Worm (Caenorhabditis elegans) whole organism, early embryonic: ENCODE results near the gene rfp-1.

Source experiments
- B0310.2 ChIP-seq: sonication (generic microtip); optimal IDR thresholded peaks from 2 replicates; lab custom pipeline; 2016; ENCODE audit warnings: mild to moderate bottlenecking, missing genetic modification characterization, missing compliant biosample characterization
- F13C5.2 ChIP-seq: sonication (generic microtip); optimal IDR thresholded peaks from 2 replicates; lab custom pipeline; 2017; ENCODE audit warnings: mild to moderate bottlenecking, missing genetic modification characterization, inconsistent platforms, missing compliant biosample characterization
- aly-1 ChIP-seq: sonication (generic microtip); optimal IDR thresholded peaks from 2 replicates; lab custom pipeline; 2016; ENCODE audit warnings: missing genetic modification characterization, missing compliant biosample characterization
- ama-1 ChIP-seq: fragments of 150-350 bp; optimal IDR thresholded peaks from 2 replicates; lab custom pipeline; 2014
- ceh-13 ChIP-seq: fragments of 200-800 bp; sonication (Bioruptor generic); optimal IDR thresholded peaks from 2 replicates; lab custom pipeline; 2018; ENCODE audit warnings: mild to moderate bottlenecking, missing genetic modification characterization, missing compliant biosample characterization
- ceh-36 ChIP-seq: sonication (generic microtip); optimal IDR thresholded peaks from 2 replicates; lab custom pipeline; 2016; ENCODE audit warnings: missing genetic modification characterization, inconsistent platforms, missing compliant biosample characterization
- ets-7 ChIP-seq: sonication (generic microtip); optimal IDR thresholded peaks from 2 replicates; lab custom pipeline; 2016; ENCODE audit warnings: missing genotype, missing genetic modification characterization, missing compliant biosample characterization
- flt-1 ChIP-seq: fragments of 200-800 bp; sonication (Bioruptor generic); IDR thresholded peaks from 2 replicates; pipeline ENCODE4 v1.3.6; 2022; ENCODE audit warnings: missing genetic modification characterization, missing compliant biosample characterization
- hmbx-1 ChIP-seq: sonication (generic microtip); optimal IDR thresholded peaks from 2 replicates; lab custom pipeline; 2016; ENCODE audit warnings: mild to moderate bottlenecking, missing genetic modification characterization, missing compliant biosample characterization
- hmg-4 ChIP-seq: fragments of 200-800 bp; sonication (Bioruptor generic); optimal IDR thresholded peaks from 2 replicates; lab custom pipeline; 2018; ENCODE audit warnings: mild to moderate bottlenecking, missing genetic modification characterization, missing compliant biosample characterization
- hnd-1 ChIP-seq: sonication (generic microtip); optimal IDR thresholded peaks from 2 replicates; lab custom pipeline; 2016; ENCODE audit warnings: missing genetic modification characterization, missing compliant biosample characterization
- pes-1 ChIP-seq: fragments of 200-800 bp; sonication (Bioruptor generic); IDR thresholded peaks from 2 replicates; pipeline ENCODE4 v1.3.6; 2022; ENCODE audit warnings: missing genetic modification reagents, missing genetic modification characterization, missing compliant biosample characterization
- scrt-1 ChIP-seq: fragments of 200-800 bp; sonication (Bioruptor generic); IDR thresholded peaks from 2 replicates; pipeline ENCODE4 v1.3.6; 2022; ENCODE audit warnings: missing genetic modification characterization, missing compliant biosample characterization
- sea-1 ChIP-seq: fragments of 200-800 bp; sonication (Bioruptor generic); conservative IDR thresholded peaks from 2 replicates; pipeline ENCODE4 v1.3.6; 2022; ENCODE audit warnings: missing genetic modification characterization, missing compliant biosample characterization
- tbx-11 ChIP-seq: fragments of 200-800 bp; sonication (Bioruptor generic); IDR thresholded peaks from 2 replicates; pipeline ENCODE4 v1.3.6; 2022; ENCODE audit warnings: missing genetic modification characterization, missing compliant biosample characterization
- tbx-37 ChIP-seq: fragments of 200-800 bp; sonication (Bioruptor generic); conservative IDR thresholded peaks from 2 replicates; pipeline ENCODE4 v1.3.6; 2022; ENCODE audit warnings: missing genetic modification reagents, missing genetic modification characterization, missing compliant biosample characterization
- tra-4 ChIP-seq: sonication (generic microtip); optimal IDR thresholded peaks from 2 replicates; lab custom pipeline; 2017; ENCODE audit warnings: missing genetic modification characterization, missing compliant biosample characterization

Gene rfp-1

ce11 chrIII:8394374-8395302, 36.2 kb downstream of the rfp-1 start, which contains the start of gene ZK353.10:
Gene ZK353.10, minus strand, starts transcription at chrIII:8394424.
- TF ChIP-seq hmbx-1, result no peak
- TF ChIP-seq pes-1, result no peak
- no peak for TF ChIP-seq sea-1 (GFP tag; lab: Robert Waterston, UW)
- no peak for TF ChIP-seq aly-1 (tag; lab: Kevin White, UChicago)
- TF ChIP-seq scrt-1 (GFP tag; lab: Robert Waterston, UW), result no peak

ce11 chrIII:8395685-8396084, 37.3 kb downstream of the rfp-1 start, which contains the start of gene ZK353.3:
Gene ZK353.3, plus strand, starts transcription at chrIII:8395985.
- TF ChIP-seq tbx-37 (GFP tag; lab: Robert Waterston, UW) (no peak), flt-1 (no peak), pes-1 (no peak), tra-4 (tag; lab: Kevin White, UChicago) (no peak), scrt-1 (GFP tag; lab: Robert Waterston, UW) (no peak), ets-7 (no peak)

ce11 chrIII:8398411-8398810, 40.0 kb downstream of the rfp-1 start, which contains the start of gene ZK353.2:
Gene ZK353.2, plus strand, starts transcription at chrIII:8398711.
- TF ChIP-seq B0310.2 (tag; lab: Kevin White, UChicago), result no peak
- no peak for TF ChIP-seq ceh-36 (tag; lab: Kevin White, UChicago)
- TF ChIP-seq sea-1 (GFP tag; lab: Robert Waterston, UW), result no peak
- TF ChIP-seq tbx-11 (GFP tag; lab: Robert Waterston, UW), result no peak
- TF ChIP-seq tra-4 (tag; lab: Kevin White, UChicago), result no peak

ce11 chrIII:8400478-8400877, 42.1 kb downstream of the rfp-1 start:
- TF ChIP-seq tra-4 (tag; lab: Kevin White, UChicago), result no peak

ce11 chrIII:8401887-8402286, 43.5 kb downstream of the rfp-1 start, which contains the start of gene lap-1:
Gene lap-1, minus strand, starts transcription at chrIII:8401928.
- TF ChIP-seq ceh-36 (tag; lab: Kevin White, UChicago), result no peak
- TF ChIP-seq scrt-1 (GFP tag; lab: Robert Waterston, UW), result no peak
- TF ChIP-seq flt-1, result no peak
- no peak for TF ChIP-seq ets-7
- TF ChIP-seq hnd-1 (tag; lab: Kevin White, UChicago), result no peak
- TF ChIP-seq F13C5.2 (tag; lab: Kevin White, UChicago), result no peak
- TF ChIP-seq sea-1 (GFP tag; lab: Robert Waterston, UW), result no peak
- no peak for TF ChIP-seq tbx-37 (GFP tag; lab: Robert Waterston, UW)
- no peak for TF ChIP-seq tra-4 (tag; lab: Kevin White, UChicago)
- TF ChIP-seq ama-1 (lab: Kevin White, UChicago), result no peak
- TF ChIP-seq pes-1, result no peak
- no peak for TF ChIP-seq aly-1 (tag; lab: Kevin White, UChicago)
- no peak for TF ChIP-seq ceh-13

ce11 chrIII:8402633-8403032, 44.2 kb downstream of the rfp-1 start:
- TF ChIP-seq tra-4 (tag; lab: Kevin White, UChicago) (no peak), hmbx-1 (no peak), ceh-13 (no peak), ets-7 (no peak), B0310.2 (tag; lab: Kevin White, UChicago) (no peak), hmg-4 (GFP tag; lab: Kevin White, UChicago) (no peak), ama-1 (lab: Kevin White, UChicago) (no peak), scrt-1 (GFP tag; lab: Robert Waterston, UW) (no peak), F13C5.2 (tag; lab: Kevin White, UChicago) (no peak), hnd-1 (tag; lab: Kevin White, UChicago) (no peak), tbx-11 (GFP tag; lab: Robert Waterston, UW) (no peak), ceh-36 (tag; lab: Kevin White, UChicago) (no peak), sea-1 (GFP tag; lab: Robert Waterston, UW) (no peak), tbx-37 (GFP tag; lab: Robert Waterston, UW) (no peak)

ce11 chrIII:8403507-8403906, 45.1 kb downstream of the rfp-1 start, which contains the start of gene cutc-1:
Gene cutc-1, minus strand, starts transcription at chrIII:8403607.
- TF ChIP-seq hmbx-1, result no peak
- no peak for TF ChIP-seq ceh-13
- TF ChIP-seq hnd-1 (tag; lab: Kevin White, UChicago), result no peak
- TF ChIP-seq pes-1, result no peak
- no peak for TF ChIP-seq aly-1 (tag; lab: Kevin White, UChicago)
- TF ChIP-seq ama-1 (lab: Kevin White, UChicago), result no peak
- TF ChIP-seq tra-4 (tag; lab: Kevin White, UChicago), result no peak
- TF ChIP-seq ceh-36 (tag; lab: Kevin White, UChicago), result no peak
- TF ChIP-seq hmg-4 (GFP tag; lab: Kevin White, UChicago), result no peak
- TF ChIP-seq F13C5.2 (tag; lab: Kevin White, UChicago), result no peak
- no peak for TF ChIP-seq flt-1
- no peak for TF ChIP-seq sea-1 (GFP tag; lab: Robert Waterston, UW)
- no peak for TF ChIP-seq B0310.2 (tag; lab: Kevin White, UChicago)
- TF ChIP-seq tbx-11 (GFP tag; lab: Robert Waterston, UW), result no peak
- TF ChIP-seq tbx-37 (GFP tag; lab: Robert Waterston, UW), result no peak
